Worm (Caenorhabditis elegans): Measurements from ENCODE around the gene C35B8.3.

DNA sequence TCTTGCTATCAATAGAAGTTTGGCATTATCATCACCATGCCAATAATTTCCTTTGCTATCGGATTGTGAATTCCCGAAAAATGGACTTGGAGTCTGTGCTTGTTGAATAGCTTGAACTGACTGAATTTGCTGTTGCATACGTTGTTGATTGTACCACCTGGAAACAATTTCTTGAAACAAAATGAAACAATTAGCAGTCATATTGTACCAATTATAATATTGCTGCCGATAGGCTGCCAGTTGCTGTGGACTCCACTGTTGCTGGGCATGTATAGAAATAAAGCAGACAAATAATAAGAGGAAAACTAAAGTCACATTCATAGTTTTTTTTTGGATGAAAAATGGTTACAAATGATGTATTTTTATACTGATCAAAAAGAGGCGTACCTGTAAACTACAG, 46.8 kb upstream of the C35B8.3 start, which contains the start of gene B0563.10:
- TF ChIP-seq dao-5 (tag; optimal IDR thresholded peaks at IDR 0.05) = no peak
- no peak for TF ChIP-seq him-1 (tag; optimal IDR thresholded peaks at IDR 0.05)
- TF ChIP-seq W03F9.2 (tag; optimal IDR thresholded peaks at IDR 0.05) = no peak

Measured in whole organism, L4/young adult.